Worm (Caenorhabditis elegans): Measurements from ENCODE around the gene xtr-1.

DNA sequence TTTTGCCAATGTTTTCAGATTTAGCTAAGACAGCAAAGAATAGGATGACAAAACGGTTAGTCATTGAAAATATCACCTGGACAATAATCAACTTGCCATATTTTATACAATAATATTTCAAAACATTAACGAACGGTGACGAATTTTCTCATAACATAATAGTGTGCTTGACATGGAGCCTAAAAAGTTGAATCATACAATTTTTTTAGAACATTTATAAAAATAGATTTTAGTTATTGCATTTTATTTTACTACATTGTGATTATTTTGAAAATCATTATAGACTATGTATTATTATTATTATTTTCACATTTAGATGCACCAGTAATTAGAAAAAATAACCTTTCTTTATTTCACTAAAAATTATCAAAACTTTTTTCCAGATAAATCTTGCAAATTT is 4.0 kb upstream of the xtr-1 start, which contains the start of gene F54F7.9:
- TF ChIP-seq scrt-1 (GFP tag; IDR thresholded peaks at IDR 0.05), result no peak
- TF ChIP-seq hmg-4 (GFP tag; optimal IDR thresholded peaks at IDR 0.05), result no peak
- TF ChIP-seq tbx-37 (GFP tag; conservative IDR thresholded peaks at IDR 0.05), result no peak
- TF ChIP-seq ama-1 (optimal IDR thresholded peaks at IDR 0.05), result no peak

Data from whole organism, early embryonic.